Worm (Caenorhabditis elegans): ENCODE results near the gene mfsd-11.

mfsd-11 gene

DNA sequence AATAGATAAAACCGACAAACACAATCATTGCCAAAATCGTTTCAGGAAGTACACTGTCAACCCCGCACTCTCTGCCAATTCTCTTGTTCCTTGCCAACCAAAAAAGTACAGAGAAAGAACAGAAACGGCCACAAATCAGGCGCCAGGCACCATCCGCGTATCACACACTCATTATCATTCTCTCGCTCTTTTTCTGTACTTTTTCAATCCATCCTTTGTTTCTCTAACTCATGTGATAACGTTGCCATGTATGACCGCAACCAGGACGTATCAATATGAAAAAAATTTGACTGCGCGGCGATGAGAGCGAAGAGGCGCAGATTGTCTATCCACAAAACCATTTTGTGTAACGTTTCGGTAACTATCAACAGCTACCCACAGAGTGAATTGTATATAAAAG, 49.3 kb downstream of the mfsd-11 start, which contains the start of gene col-181:
Gene col-181 (plus strand): TSS at position 301 of the 400 bp plus-strand sequence.
- TF ChIP-seq klf-2 (GFP tag; conservative IDR thresholded peaks at IDR 0.05), result no peak
- TF ChIP-seq ref-1 (GFP tag; conservative IDR thresholded peaks at IDR 0.05), result no peak
- no peak for TF ChIP-seq tab-1 (GFP tag; IDR thresholded peaks at IDR 0.05)
- TF ChIP-seq cog-1 (tag; optimal IDR thresholded peaks at IDR 0.05), result no peak
- no peak for TF ChIP-seq med-1 (GFP tag; optimal IDR thresholded peaks at IDR 0.05; ENCODE audit: insufficient read depth)
- TF ChIP-seq T22C8.4 (GFP tag; IDR thresholded peaks at IDR 0.05), result no peak
- TF ChIP-seq ztf-29 (GFP tag; IDR thresholded peaks at IDR 0.05), result no peak
- TF ChIP-seq ztf-23 (GFP tag; IDR thresholded peaks at IDR 0.05), result no peak
- TF ChIP-seq flt-1 (GFP tag; IDR thresholded peaks at IDR 0.05), result no peak

DNA sequence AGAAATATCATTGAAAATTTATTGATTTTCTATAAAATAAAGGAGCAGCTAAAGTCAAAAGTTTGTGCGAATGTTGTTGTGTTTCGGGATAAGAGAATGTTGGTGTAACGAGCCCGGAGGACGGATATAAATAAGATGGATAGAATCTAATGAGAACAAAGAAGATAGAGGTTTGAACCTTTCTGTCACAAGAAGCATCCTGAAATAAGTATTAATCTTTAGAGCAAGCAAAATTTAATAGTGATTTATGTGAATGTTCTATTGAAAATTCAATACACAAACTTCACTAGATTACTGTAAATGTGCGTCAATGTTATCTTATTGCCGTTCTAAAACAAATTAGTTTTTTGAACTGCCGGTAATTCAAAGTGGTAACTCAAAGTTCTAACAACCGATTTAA, 50.2 kb downstream of the mfsd-11 start, which contains the start of gene W03G11.3:
Gene W03G11.3 (minus strand): TSS at position 101 of the 400 bp plus-strand sequence.
- TF ChIP-seq flt-1 (GFP tag; IDR thresholded peaks at IDR 0.05) (no peak), med-1 (GFP tag; optimal IDR thresholded peaks at IDR 0.05; ENCODE audit: insufficient read depth) (no peak), ztf-29 (GFP tag; IDR thresholded peaks at IDR 0.05) (no peak), T22C8.4 (GFP tag; IDR thresholded peaks at IDR 0.05) (no peak), tab-1 (GFP tag; IDR thresholded peaks at IDR 0.05) (no peak), ref-1 (GFP tag; conservative IDR thresholded peaks at IDR 0.05) (no peak), ztf-23 (GFP tag; IDR thresholded peaks at IDR 0.05) (no peak), cog-1 (tag; optimal IDR thresholded peaks at IDR 0.05) (no peak), klf-2 (GFP tag; conservative IDR thresholded peaks at IDR 0.05) (no peak)

Measured in whole organism, midembryonic.